Worm (Caenorhabditis elegans) whole organism, early embryonic: ENCODE data around the gene R02D5.7.
A peak's percentile ranks its signal among the peaks of the same experiment; 100 is the strongest.

Source experiments
- B0310.2 ChIP-seq: sonication (generic microtip); optimal IDR thresholded peaks from 2 replicates; lab custom pipeline; 2016; ENCODE audit warnings: mild to moderate bottlenecking, missing genetic modification characterization, missing compliant biosample characterization
- F13C5.2 ChIP-seq: sonication (generic microtip); optimal IDR thresholded peaks from 2 replicates; lab custom pipeline; 2017; ENCODE audit warnings: mild to moderate bottlenecking, missing genetic modification characterization, inconsistent platforms, missing compliant biosample characterization
- aly-1 ChIP-seq: sonication (generic microtip); optimal IDR thresholded peaks from 2 replicates; lab custom pipeline; 2016; ENCODE audit warnings: missing genetic modification characterization, missing compliant biosample characterization
- ama-1 ChIP-seq: fragments of 150-350 bp; optimal IDR thresholded peaks from 2 replicates; lab custom pipeline; 2014
- ceh-13 ChIP-seq: fragments of 200-800 bp; sonication (Bioruptor generic); optimal IDR thresholded peaks from 2 replicates; lab custom pipeline; 2018; ENCODE audit warnings: mild to moderate bottlenecking, missing genetic modification characterization, missing compliant biosample characterization
- ceh-36 ChIP-seq: sonication (generic microtip); optimal IDR thresholded peaks from 2 replicates; lab custom pipeline; 2016; ENCODE audit warnings: missing genetic modification characterization, inconsistent platforms, missing compliant biosample characterization
- ets-7 ChIP-seq: sonication (generic microtip); optimal IDR thresholded peaks from 2 replicates; lab custom pipeline; 2016; ENCODE audit warnings: missing genotype, missing genetic modification characterization, missing compliant biosample characterization
- flt-1 ChIP-seq: fragments of 200-800 bp; sonication (Bioruptor generic); IDR thresholded peaks from 2 replicates; pipeline ENCODE4 v1.3.6; 2022; ENCODE audit warnings: missing genetic modification characterization, missing compliant biosample characterization
- hmbx-1 ChIP-seq: sonication (generic microtip); optimal IDR thresholded peaks from 2 replicates; lab custom pipeline; 2016; ENCODE audit warnings: mild to moderate bottlenecking, missing genetic modification characterization, missing compliant biosample characterization
- hmg-4 ChIP-seq: fragments of 200-800 bp; sonication (Bioruptor generic); optimal IDR thresholded peaks from 2 replicates; lab custom pipeline; 2018; ENCODE audit warnings: mild to moderate bottlenecking, missing genetic modification characterization, missing compliant biosample characterization
- hnd-1 ChIP-seq: sonication (generic microtip); optimal IDR thresholded peaks from 2 replicates; lab custom pipeline; 2016; ENCODE audit warnings: missing genetic modification characterization, missing compliant biosample characterization
- pes-1 ChIP-seq: fragments of 200-800 bp; sonication (Bioruptor generic); IDR thresholded peaks from 2 replicates; pipeline ENCODE4 v1.3.6; 2022; ENCODE audit warnings: missing genetic modification reagents, missing genetic modification characterization, missing compliant biosample characterization
- scrt-1 ChIP-seq: fragments of 200-800 bp; sonication (Bioruptor generic); IDR thresholded peaks from 2 replicates; pipeline ENCODE4 v1.3.6; 2022; ENCODE audit warnings: missing genetic modification characterization, missing compliant biosample characterization
- sea-1 ChIP-seq: fragments of 200-800 bp; sonication (Bioruptor generic); conservative IDR thresholded peaks from 2 replicates; pipeline ENCODE4 v1.3.6; 2022; ENCODE audit warnings: missing genetic modification characterization, missing compliant biosample characterization
- tbx-11 ChIP-seq: fragments of 200-800 bp; sonication (Bioruptor generic); IDR thresholded peaks from 2 replicates; pipeline ENCODE4 v1.3.6; 2022; ENCODE audit warnings: missing genetic modification characterization, missing compliant biosample characterization
- tbx-37 ChIP-seq: fragments of 200-800 bp; sonication (Bioruptor generic); conservative IDR thresholded peaks from 2 replicates; pipeline ENCODE4 v1.3.6; 2022; ENCODE audit warnings: missing genetic modification reagents, missing genetic modification characterization, missing compliant biosample characterization
- tra-4 ChIP-seq: sonication (generic microtip); optimal IDR thresholded peaks from 2 replicates; lab custom pipeline; 2017; ENCODE audit warnings: missing genetic modification characterization, missing compliant biosample characterization

Gene R02D5.7

DNA sequence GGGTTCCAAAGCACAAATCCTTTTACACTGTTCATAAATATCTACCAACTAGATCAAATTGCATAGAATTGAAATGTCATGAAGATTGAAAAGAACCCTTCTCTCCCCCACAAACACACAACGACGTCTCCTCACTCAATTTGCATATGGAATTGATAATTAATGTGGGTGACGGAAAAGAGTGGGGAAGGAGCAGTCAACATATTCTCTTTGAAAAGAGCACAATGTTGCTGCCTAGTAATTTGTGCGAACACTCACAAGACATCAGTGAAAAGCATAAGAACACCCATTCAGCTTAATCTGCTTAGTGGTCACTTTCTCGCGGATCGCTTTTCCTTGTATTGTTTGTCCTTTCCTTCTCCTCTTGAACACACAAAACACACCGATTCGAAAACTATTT, 15.1 kb upstream of the R02D5.7 start:
- TF ChIP-seq ceh-13 (GFP tag; lab: Kevin White, UChicago), result no peak
- no peak for TF ChIP-seq F13C5.2 (tag; lab: Kevin White, UChicago)
- TF ChIP-seq aly-1, result no peak

DNA sequence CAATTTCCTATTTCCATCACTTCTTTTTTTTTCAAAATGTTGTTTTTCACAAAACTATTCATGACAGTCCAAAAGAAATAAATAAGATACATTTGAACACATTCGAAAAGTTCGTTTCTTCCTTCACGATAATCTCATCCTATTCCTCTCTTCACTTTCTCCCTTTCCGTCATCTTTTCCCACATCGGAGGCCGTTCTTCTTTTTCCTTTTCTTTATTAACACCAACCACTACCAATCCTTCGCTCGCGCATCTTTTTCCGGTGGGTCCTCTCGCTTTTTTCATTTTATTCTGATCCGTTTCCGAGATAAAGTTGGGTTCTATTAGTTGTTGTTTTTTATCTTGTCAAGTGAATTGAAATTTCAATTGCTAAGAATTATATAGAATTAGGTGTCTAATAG, 14.2 kb upstream of the R02D5.7 start:
- TF ChIP-seq ets-7 (tag; lab: Kevin White, UChicago) (no peak), hmbx-1 (no peak), ama-1 (lab: Kevin White, UChicago) (no peak), scrt-1 (GFP tag; lab: Robert Waterston, UW) (no peak), ceh-36 (tag; lab: Kevin White, UChicago) (no peak), hnd-1 (tag; lab: Kevin White, UChicago) (no peak), sea-1 (GFP tag; lab: Robert Waterston, UW) (no peak), B0310.2 (tag; lab: Kevin White, UChicago) (no peak), pes-1 (GFP tag; lab: Robert Waterston, UW) (no peak)

DNA sequence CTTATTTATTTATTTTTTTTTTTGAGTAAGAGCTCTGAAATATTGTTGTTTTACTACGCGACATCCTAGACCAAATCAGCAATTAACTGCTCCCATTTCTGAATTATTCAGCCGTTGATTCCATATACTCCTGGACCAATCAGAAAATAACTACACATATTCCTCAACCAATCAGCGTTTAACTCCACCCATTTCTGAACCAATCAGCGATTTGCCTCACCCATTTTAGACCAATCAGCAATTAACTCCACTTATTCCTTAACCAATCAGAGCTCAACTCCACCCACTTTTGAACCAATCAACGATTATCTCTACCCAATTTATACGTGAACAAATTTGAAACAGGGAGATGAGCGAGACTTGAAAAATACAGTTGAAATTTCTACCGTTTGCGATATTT, 12.4 kb upstream of the R02D5.7 start:
- no peak for TF ChIP-seq aly-1
- no peak for TF ChIP-seq hmbx-1
- no peak for TF ChIP-seq ets-7 (tag; lab: Kevin White, UChicago)
- TF ChIP-seq F13C5.2 (tag; lab: Kevin White, UChicago), result no peak
- no peak for TF ChIP-seq hnd-1 (tag; lab: Kevin White, UChicago)
- no peak for TF ChIP-seq tbx-11 (GFP tag; lab: Robert Waterston, UW)
- no peak for TF ChIP-seq B0310.2 (tag; lab: Kevin White, UChicago)
- TF ChIP-seq ceh-36 (tag; lab: Kevin White, UChicago), result no peak
- TF ChIP-seq ama-1 (lab: Kevin White, UChicago), result no peak
- TF ChIP-seq ceh-13 (GFP tag; lab: Kevin White, UChicago), result no peak
- no peak for TF ChIP-seq hmg-4 (GFP tag; lab: Kevin White, UChicago)
- TF ChIP-seq tbx-37 (GFP tag; lab: Robert Waterston, UW), result no peak

DNA sequence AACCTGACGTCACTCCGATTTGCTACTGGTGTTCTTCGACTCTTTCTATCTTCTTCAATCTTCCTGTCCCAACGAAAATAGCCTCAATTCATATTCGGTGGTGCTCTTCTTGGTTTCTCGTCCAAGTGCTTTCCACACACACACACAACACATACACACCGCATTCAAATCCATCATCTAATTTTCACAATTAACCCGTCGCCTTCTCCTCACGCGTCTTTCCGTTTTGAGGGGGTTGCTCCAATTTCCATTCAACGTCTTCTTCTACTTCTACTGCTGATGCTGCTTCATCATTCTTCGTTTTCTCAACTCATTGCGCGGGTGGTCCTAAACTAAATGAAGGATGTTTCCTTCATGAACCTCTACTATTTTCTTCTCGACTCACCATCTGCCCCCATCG, 9.8 kb upstream of the R02D5.7 start:
- no peak for TF ChIP-seq ama-1 (lab: Kevin White, UChicago)
- peak; percentile 25 for TF ChIP-seq F13C5.2 (tag; lab: Kevin White, UChicago)
- TF ChIP-seq hnd-1 (tag; lab: Kevin White, UChicago), result no peak
- no peak for TF ChIP-seq ceh-13 (GFP tag; lab: Kevin White, UChicago)

DNA sequence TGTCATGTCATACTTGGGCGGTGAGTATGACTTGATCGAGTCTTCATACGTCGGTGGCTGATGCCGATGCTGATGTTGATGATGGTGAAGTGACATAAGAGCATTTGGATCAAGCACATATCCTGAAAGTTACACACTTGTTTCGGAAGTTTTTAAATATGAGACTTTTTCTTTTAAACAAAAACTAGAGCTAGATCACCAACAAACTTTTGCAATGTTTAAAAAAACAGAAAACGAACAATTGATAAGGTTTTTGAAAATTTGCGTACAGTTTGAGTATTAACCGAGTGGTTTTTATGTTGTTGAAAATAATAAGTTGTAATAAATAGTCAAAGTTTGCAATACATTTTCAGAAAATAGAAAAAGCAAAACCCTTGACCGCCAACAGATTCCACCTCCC, 3.3 kb upstream of the R02D5.7 start, which contains the start of gene R02D5.4:
TSS of gene R02D5.4 (minus strand) at position 101 of the 400 bp plus-strand sequence.
- TF ChIP-seq flt-1 (GFP tag; lab: Robert Waterston, UW), result no peak
- TF ChIP-seq scrt-1 (GFP tag; lab: Robert Waterston, UW), result no peak
- no peak for TF ChIP-seq tbx-11 (GFP tag; lab: Robert Waterston, UW)
- TF ChIP-seq tbx-37 (GFP tag; lab: Robert Waterston, UW), result no peak
- no peak for TF ChIP-seq sea-1 (GFP tag; lab: Robert Waterston, UW)
- TF ChIP-seq B0310.2 (tag; lab: Kevin White, UChicago), result no peak
- no peak for TF ChIP-seq ets-7 (tag; lab: Kevin White, UChicago)
- no peak for TF ChIP-seq hnd-1 (tag; lab: Kevin White, UChicago)
- no peak for TF ChIP-seq aly-1
- TF ChIP-seq F13C5.2 (tag; lab: Kevin White, UChicago), result no peak
- no peak for TF ChIP-seq ceh-36 (tag; lab: Kevin White, UChicago)
- no peak for TF ChIP-seq hmg-4 (GFP tag; lab: Kevin White, UChicago)
- TF ChIP-seq ceh-13 (GFP tag; lab: Kevin White, UChicago), result no peak
- TF ChIP-seq hmbx-1, result no peak
- no peak for TF ChIP-seq ama-1 (lab: Kevin White, UChicago)
- no peak for TF ChIP-seq tra-4 (tag; lab: Kevin White, UChicago)
- TF ChIP-seq pes-1 (GFP tag; lab: Robert Waterston, UW), result no peak

DNA sequence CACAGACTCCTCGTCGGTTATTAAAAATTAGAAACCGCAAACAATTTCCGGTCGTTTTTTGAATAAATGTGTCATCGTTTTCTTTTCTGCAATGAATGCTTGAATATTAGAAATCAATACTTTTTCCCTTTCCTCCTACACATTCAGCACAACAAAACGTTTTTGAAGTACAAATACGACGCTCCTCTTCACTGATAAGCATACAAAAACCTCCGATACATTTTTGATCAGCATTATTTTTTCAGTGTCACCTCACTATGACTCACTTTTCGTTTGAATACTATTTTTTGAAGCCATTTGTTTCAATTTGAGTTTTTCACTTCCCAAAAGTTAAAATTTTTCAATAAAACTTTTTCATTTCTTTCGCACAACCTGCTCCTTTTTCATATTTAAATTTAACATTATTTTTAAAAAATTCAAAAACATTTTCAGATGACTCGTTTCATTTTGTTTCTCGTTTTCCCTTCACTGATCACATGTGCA, 1.5 kb upstream of the R02D5.7 start, which contains the start of gene R02D5.3:
TSS of gene R02D5.3 (plus strand) at position 433 of the 483 bp plus-strand sequence.
- TF ChIP-seq F13C5.2 (tag; lab: Kevin White, UChicago) (no peak), flt-1 (GFP tag; lab: Robert Waterston, UW) (no peak), ceh-13 (GFP tag; lab: Kevin White, UChicago) (no peak), hmbx-1 (no peak), tbx-37 (GFP tag; lab: Robert Waterston, UW) (no peak), B0310.2 (tag; lab: Kevin White, UChicago) (no peak), tbx-11 (GFP tag; lab: Robert Waterston, UW) (no peak), hmg-4 (GFP tag; lab: Kevin White, UChicago) (no peak), scrt-1 (GFP tag; lab: Robert Waterston, UW) (no peak), ets-7 (tag; lab: Kevin White, UChicago) (no peak), hnd-1 (tag; lab: Kevin White, UChicago) (no peak), pes-1 (GFP tag; lab: Robert Waterston, UW) (no peak), ceh-36 (tag; lab: Kevin White, UChicago) (no peak), aly-1 (no peak), ama-1 (lab: Kevin White, UChicago) (no peak), sea-1 (GFP tag; lab: Robert Waterston, UW) (no peak), tra-4 (tag; lab: Kevin White, UChicago) (no peak)

DNA sequence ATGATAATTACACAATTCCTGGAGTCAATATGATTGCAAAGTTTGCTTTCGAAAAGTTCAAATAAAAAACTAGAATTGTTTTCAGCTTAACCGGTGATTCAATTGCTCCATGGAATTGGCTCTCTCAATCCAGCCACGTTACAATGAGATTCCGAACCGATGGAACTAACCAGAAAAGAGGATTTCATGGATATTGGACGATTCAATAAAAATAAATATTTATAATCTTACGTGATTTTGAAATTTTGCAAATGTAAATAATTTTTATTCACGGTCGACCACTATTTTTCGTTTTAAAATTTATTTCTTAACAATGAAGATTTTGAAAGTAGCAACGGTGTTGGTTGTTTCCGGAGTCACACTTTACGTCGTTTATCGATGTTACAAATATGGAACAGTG, 686 bp upstream of the R02D5.7 start, which contains the start of gene R02D5.10:
TSS of gene R02D5.10 (plus strand) at position 301 of the 400 bp plus-strand sequence.
- no peak for TF ChIP-seq ceh-36 (tag; lab: Kevin White, UChicago)
- no peak for TF ChIP-seq tbx-11 (GFP tag; lab: Robert Waterston, UW)
- TF ChIP-seq hnd-1 (tag; lab: Kevin White, UChicago), result no peak
- no peak for TF ChIP-seq F13C5.2 (tag; lab: Kevin White, UChicago)
- TF ChIP-seq tbx-37 (GFP tag; lab: Robert Waterston, UW), result no peak
- no peak for TF ChIP-seq ama-1 (lab: Kevin White, UChicago)
- TF ChIP-seq aly-1, result no peak
- TF ChIP-seq B0310.2 (tag; lab: Kevin White, UChicago), result no peak
- TF ChIP-seq ceh-13 (GFP tag; lab: Kevin White, UChicago), result no peak
